Fruit fly (Drosophila melanogaster) whole organism: ENCODE measurements around the gene CG2767.

Experiments used
- Dll ChIP-seq: fragments of >200 bp; optimal IDR thresholded peaks from 2 replicates; lab custom pipeline; 2017
- pan ChIP-seq: fragments of >200 bp; optimal IDR thresholded peaks from 2 replicates; lab custom pipeline; 2017

- TF ChIP-seq pan (lab: Kevin White, UChicago) (no peak), Dll (no peak)
These were observed 32.9 kb upstream of the CG2767 start, which contains the start of gene CG43060 for dm6 chr3R:8040843-8041242.
